Fruit fly (Drosophila melanogaster) whole organism, embryonic: ENCODE data around the gene HIP-R.

Experiments used
- CG11398 ChIP-seq: fragments of 200-800 bp; sonication (Bioruptor generic); optimal IDR thresholded peaks from 2 replicates; lab custom pipeline; 2016; ENCODE audit warnings: missing biosample characterization, missing genetic modification characterization
- CG11560 ChIP-seq: fragments of 200-800 bp; sonication (Bioruptor generic); IDR thresholded peaks from 3 replicates; pipeline ENCODE4 v1.3.6; 2022; ENCODE audit warnings: missing biosample characterization, missing genetic modification characterization
- CG12769 ChIP-seq: fragments of 200-800 bp; sonication (Bioruptor generic); optimal IDR thresholded peaks from 2 replicates; lab custom pipeline; 2019; ENCODE audit warnings: missing biosample characterization, mild to moderate bottlenecking, missing genetic modification characterization, moderate library complexity
- CG13123 ChIP-seq: fragments of 200-800 bp; sonication (Bioruptor generic); optimal IDR thresholded peaks from 2 replicates; lab custom pipeline; 2016; ENCODE audit warnings: missing biosample characterization, missing genetic modification characterization
- CG13894 ChIP-seq: fragments of 200-800 bp; sonication (Bioruptor generic); optimal IDR thresholded peaks from 3 replicates; lab custom pipeline; 2018; ENCODE audit warnings: missing biosample characterization, mild to moderate bottlenecking, missing genetic modification characterization, moderate library complexity
- CG14965 ChIP-seq: fragments of 200-800 bp; sonication (Bioruptor generic); optimal IDR thresholded peaks from 2 replicates; lab custom pipeline; 2016; ENCODE audit warnings: missing biosample characterization, missing genetic modification characterization, borderline replicate concordance
- CG15073 ChIP-seq: fragments of 200-800 bp; sonication (Bioruptor generic); optimal IDR thresholded peaks from 2 replicates; lab custom pipeline; 2016; ENCODE audit warnings: missing biosample characterization, missing genetic modification characterization
- CG15479 ChIP-seq: fragments of 200-800 bp; sonication (Bioruptor generic); optimal IDR thresholded peaks from 3 replicates; lab custom pipeline; 2019; ENCODE audit warnings: missing biosample characterization, mild to moderate bottlenecking, missing genetic modification characterization, moderate library complexity
- CG15601 ChIP-seq: fragments of 200-800 bp; sonication (Bioruptor generic); optimal IDR thresholded peaks from 3 replicates; lab custom pipeline; 2019; ENCODE audit warnings: missing biosample characterization, mild to moderate bottlenecking, missing genetic modification characterization, moderate library complexity
- CG17802 ChIP-seq: fragments of 200-800 bp; sonication (Bioruptor generic); optimal IDR thresholded peaks from 2 replicates; lab custom pipeline; 2018; ENCODE audit warnings: missing biosample characterization, mild to moderate bottlenecking, missing genetic modification characterization, moderate library complexity
- CG18764 ChIP-seq: fragments of 200-800 bp; sonication (Bioruptor generic); optimal IDR thresholded peaks from 3 replicates; lab custom pipeline; 2016; ENCODE audit warnings: missing biosample characterization, missing genetic modification characterization
- CG2712 ChIP-seq: fragments of 200-800 bp; optimal IDR thresholded peaks from 3 replicates; lab custom pipeline; 2019; ENCODE audit warnings: missing biosample characterization, mild to moderate bottlenecking, missing genetic modification characterization, moderate library complexity
- CG2889 ChIP-seq: fragments of 200-800 bp; sonication (Bioruptor generic); IDR thresholded peaks from 3 replicates; pipeline ENCODE4 v1.3.6; 2022; ENCODE audit warnings: missing biosample characterization, missing genetic modification characterization
- CG30403 ChIP-seq: fragments of 200-800 bp; sonication (Bioruptor generic); optimal IDR thresholded peaks from 3 replicates; lab custom pipeline; 2016; ENCODE audit warnings: missing biosample characterization, missing genetic modification characterization
- CG3065 ChIP-seq: fragments of 200-800 bp; sonication (Bioruptor generic); optimal IDR thresholded peaks from 2 replicates; lab custom pipeline; 2016; ENCODE audit warnings: missing biosample characterization, missing genetic modification characterization
- CG32772 ChIP-seq: fragments of 200-800 bp; sonication (Bioruptor generic); IDR thresholded peaks from 2 replicates; pipeline ENCODE4 v1.3.6; 2022; ENCODE audit warnings: missing biosample characterization, missing genetic modification characterization
- CG33557 ChIP-seq: fragments of 200-800 bp; sonication (Bioruptor generic); optimal IDR thresholded peaks from 2 replicates; lab custom pipeline; 2019; ENCODE audit warnings: missing biosample characterization, mild to moderate bottlenecking, missing genetic modification characterization, moderate library complexity
- CG7928 ChIP-seq: fragments of 200-800 bp; sonication (Bioruptor generic); optimal IDR thresholded peaks from 2 replicates; lab custom pipeline; 2017; ENCODE audit warnings: missing biosample characterization, mild to moderate bottlenecking, missing genetic modification characterization
- CG9817 ChIP-seq: fragments of 200-800 bp; sonication (Bioruptor generic); optimal IDR thresholded peaks from 2 replicates; lab custom pipeline; 2018; ENCODE audit warnings: missing biosample characterization, mild to moderate bottlenecking, missing genetic modification characterization, moderate library complexity
- Chrac-16 ChIP-seq: fragments of 200-800 bp; sonication (Bioruptor generic); optimal IDR thresholded peaks from 3 replicates; lab custom pipeline; 2016; ENCODE audit warnings: missing biosample characterization, missing genetic modification characterization
- CkIIα-i1 ChIP-seq: fragments of 200-800 bp; sonication (Bioruptor generic); IDR thresholded peaks from 2 replicates; pipeline ENCODE4 v1.3.6; 2022; ENCODE audit warnings: missing biosample characterization, missing genetic modification characterization
- D19B ChIP-seq: fragments of 200-800 bp; sonication (Bioruptor generic); optimal IDR thresholded peaks from 2 replicates; lab custom pipeline; 2017; ENCODE audit warnings: missing biosample characterization, mild to moderate bottlenecking, missing genetic modification characterization
- E2f1 ChIP-seq: fragments of 200-800 bp; sonication (Bioruptor generic); IDR thresholded peaks from 2 replicates; pipeline ENCODE4 v1.3.6; 2022; ENCODE audit warnings: missing biosample characterization, missing genetic modification characterization
- Eip74EF ChIP-seq, 2 experiments: fragments of 200-800 bp in 1 of 2; fragments of >200 bp in 1 of 2; sonication (Bioruptor generic) in 1 of 2; optimal IDR thresholded peaks; 2 replicates each; lab custom pipeline; 2017 to 2019; ENCODE audit warnings: missing biosample characterization in 2 of 2, missing genetic modification characterization in 2 of 2, mild to moderate bottlenecking in 1 of 2, moderate library complexity in 1 of 2
- HmgZ ChIP-seq: fragments of 200-800 bp; sonication (Bioruptor generic); optimal IDR thresholded peaks from 2 replicates; lab custom pipeline; 2018; ENCODE audit warnings: missing biosample characterization, mild to moderate bottlenecking, missing genetic modification characterization
- Lim3 ChIP-seq: fragments of 200-800 bp; sonication (Bioruptor generic); IDR thresholded peaks from 2 replicates; pipeline ENCODE4 v1.3.6; 2022; ENCODE audit warnings: missing biosample characterization, missing genetic modification characterization
- Nf-YA ChIP-seq: fragments of 200-800 bp; sonication (Bioruptor generic); IDR thresholded peaks from 2 replicates; pipeline ENCODE4 v1.3.6; 2022; ENCODE audit warnings: missing biosample characterization, missing genetic modification characterization
- Sox102F ChIP-seq: fragments of 200-800 bp; sonication (Bioruptor generic); optimal IDR thresholded peaks from 2 replicates; lab custom pipeline; 2018; ENCODE audit warnings: missing biosample characterization, mild to moderate bottlenecking, missing genetic modification characterization, moderate library complexity
- Tbp ChIP-seq: fragments of >200 bp; optimal IDR thresholded peaks from 2 replicates; lab custom pipeline; 2018; ENCODE audit warnings: missing biosample characterization, missing genetic modification characterization
- bowl ChIP-seq: fragments of 200-800 bp; sonication (Bioruptor generic); IDR thresholded peaks from 2 replicates; pipeline ENCODE4 v1.3.6; 2022; ENCODE audit warnings: missing biosample characterization, missing genetic modification characterization
- chn ChIP-seq: fragments of 200-800 bp; sonication (Bioruptor generic); optimal IDR thresholded peaks from 2 replicates; lab custom pipeline; 2016; ENCODE audit warnings: missing biosample characterization, missing genetic modification characterization
- corto ChIP-seq: fragments of 200-800 bp; sonication (Bioruptor generic); optimal IDR thresholded peaks from 2 replicates; lab custom pipeline; 2016; ENCODE audit warnings: missing biosample characterization, mild to moderate bottlenecking, missing genetic modification characterization, moderate library complexity
- dimm ChIP-seq: fragments of 200-800 bp; sonication (Bioruptor generic); IDR thresholded peaks from 2 replicates; pipeline ENCODE4 v1.3.6; 2022; ENCODE audit warnings: missing biosample characterization, missing genetic modification characterization
- dmrt99B ChIP-seq: fragments of 200-800 bp; sonication (Bioruptor generic); optimal IDR thresholded peaks from 2 replicates; lab custom pipeline; 2018; ENCODE audit warnings: missing biosample characterization, mild to moderate bottlenecking, missing genetic modification characterization, moderate library complexity
- emc ChIP-seq: fragments of 200-800 bp; sonication (Bioruptor generic); optimal IDR thresholded peaks from 2 replicates; lab custom pipeline; 2016; ENCODE audit warnings: missing biosample characterization, missing genetic modification characterization
- ems ChIP-seq: fragments of 200-800 bp; sonication (Bioruptor generic); optimal IDR thresholded peaks from 3 replicates; lab custom pipeline; 2016; ENCODE audit warnings: missing biosample characterization, missing genetic modification characterization
- gem ChIP-seq: fragments of 200-800 bp; sonication (Bioruptor generic); optimal IDR thresholded peaks from 2 replicates; lab custom pipeline; 2019; ENCODE audit warnings: missing biosample characterization, mild to moderate bottlenecking, missing genetic modification characterization, moderate library complexity
- grau ChIP-seq: fragments of 200-800 bp; optimal IDR thresholded peaks from 3 replicates; lab custom pipeline; 2019; ENCODE audit warnings: missing biosample characterization, mild to moderate bottlenecking, missing genetic modification characterization, moderate library complexity
- ham ChIP-seq: fragments of 200-800 bp; sonication (Bioruptor generic); IDR thresholded peaks from 2 replicates; pipeline ENCODE4 v1.3.6; 2022; ENCODE audit warnings: missing biosample characterization, missing genetic modification characterization
- maf-S ChIP-seq: fragments of 200-800 bp; sonication (Bioruptor generic); optimal IDR thresholded peaks from 2 replicates; lab custom pipeline; 2016; ENCODE audit warnings: missing biosample characterization, missing genetic modification characterization
- nau ChIP-seq: fragments of 200-800 bp; sonication (Bioruptor generic); optimal IDR thresholded peaks from 3 replicates; lab custom pipeline; 2017; ENCODE audit warnings: missing biosample characterization, mild to moderate bottlenecking, missing genetic modification characterization, missing genetic modification reagents
- nerfin-2 ChIP-seq: fragments of 200-800 bp; sonication (Bioruptor generic); IDR thresholded peaks from 2 replicates; pipeline ENCODE4 v1.3.6; 2022; ENCODE audit warnings: missing biosample characterization, missing genetic modification characterization; ENCODE audit not compliant: partially characterized antibody
- onecut ChIP-seq: fragments of 200-800 bp; sonication (Bioruptor generic); IDR thresholded peaks from 2 replicates; pipeline ENCODE4 v1.3.6; 2022; ENCODE audit warnings: missing biosample characterization, missing genetic modification characterization
- phol ChIP-seq: fragments of 200-800 bp; sonication (Bioruptor generic); optimal IDR thresholded peaks from 3 replicates; lab custom pipeline; 2018; ENCODE audit warnings: missing biosample characterization, mild to moderate bottlenecking, missing genetic modification characterization, moderate library complexity
- run ChIP-seq: fragments of 200-800 bp; sonication (Bioruptor generic); optimal IDR thresholded peaks from 3 replicates; lab custom pipeline; 2018; ENCODE audit warnings: missing biosample characterization, mild to moderate bottlenecking, missing genetic modification characterization
- scrt ChIP-seq: fragments of 200-800 bp; sonication (Bioruptor generic); optimal IDR thresholded peaks from 2 replicates; lab custom pipeline; 2018; ENCODE audit warnings: missing biosample characterization, mild to moderate bottlenecking, missing genetic modification characterization, moderate library complexity
- slou ChIP-seq: fragments of 200-800 bp; sonication (Bioruptor generic); optimal IDR thresholded peaks from 3 replicates; lab custom pipeline; 2016; ENCODE audit warnings: missing biosample characterization, missing genetic modification characterization
- sob ChIP-seq: fragments of 200-800 bp; sonication (Bioruptor generic); IDR thresholded peaks from 2 replicates; pipeline ENCODE4 v1.3.6; 2022; ENCODE audit warnings: missing biosample characterization, missing genetic modification characterization
- usp ChIP-seq: fragments of >200 bp; optimal IDR thresholded peaks from 2 replicates; lab custom pipeline; 2017; ENCODE audit warnings: missing biosample characterization, missing genetic modification characterization
- zen ChIP-seq: fragments of 200-800 bp; sonication (Bioruptor generic); optimal IDR thresholded peaks from 3 replicates; lab custom pipeline; 2018; ENCODE audit warnings: missing biosample characterization, mild to moderate bottlenecking, missing genetic modification characterization, moderate library complexity
- zfh1 ChIP-seq: fragments of 200-800 bp; sonication (Bioruptor generic); IDR thresholded peaks from 3 replicates; pipeline ENCODE4 v1.3.6; 2022; ENCODE audit warnings: missing biosample characterization, missing genetic modification characterization

HIP-R gene

dm6 chrX:3838648-3839047 is 48.9 kb downstream of the HIP-R start (continued):
- TF ChIP-seq emc (peak; percentile 45), dmrt99B (tag; lab: Kevin White, UChicago) (peak; percentile 85), CG15073 (GFP tag; lab: Kevin White, UChicago) (no peak), Eip74EF (GFP tag; optimal IDR thresholded peaks at IDR 0.05; lab: Kevin White, UChicago) (peak in 1 of 2 experiments; percentile 72), run (tag; lab: Kevin White, UChicago) (peak; percentile 62), Lim3 (GFP tag; lab: Robert Waterston, UW) (peak; percentile 34; the same call in 1 of the 2 replicates), E2f1 (GFP tag; lab: Robert Waterston, UW) (peak; percentile 75), CG13123 (peak; percentile 48), CG2712 (tag; lab: Kevin White, UChicago) (peak; percentile 80), D19B (GFP tag; lab: Kevin White, UChicago) (peak; percentile 45), Tbp (GFP tag; lab: Kevin White, UChicago) (no peak), CG32772 (GFP tag; lab: Robert Waterston, UW) (peak; percentile 74), Chrac-16 (GFP tag; lab: Kevin White, UChicago) (peak; percentile 77), CG2889 (GFP tag; lab: Robert Waterston, UW) (0 out of 3 replicates have a peak, but pooled peaks have one; percentile 19), CG12769 (tag; lab: Kevin White, UChicago) (peak; percentile 89), phol (tag; lab: Kevin White, UChicago) (peak; percentile 79), zfh1 (GFP tag; lab: Robert Waterston, UW) (peak; percentile 79), scrt (GFP tag; lab: Kevin White, UChicago) (peak; percentile 72), dimm (GFP tag; lab: Robert Waterston, UW) (no peak), onecut (peak; percentile 78), usp (no peak), maf-S (GFP tag; lab: Kevin White, UChicago) (peak; percentile 74), CG14965 (GFP tag; lab: Kevin White, UChicago) (peak; percentile 26), CG7928 (GFP tag; lab: Kevin White, UChicago) (no peak), CG30403 (GFP tag; lab: Kevin White, UChicago) (peak; percentile 79), ham (GFP tag; lab: Robert Waterston, UW) (no peak), CG11560 (tag; lab: Robert Waterston, UW) (no peak), gem (tag; lab: Kevin White, UChicago) (peak; percentile 89), grau (tag; lab: Kevin White, UChicago) (peak; percentile 77), zen (peak; percentile 65), Nf-YA (0 out of 2 replicates have a peak, but pooled peaks have one; percentile 40), HmgZ (tag; lab: Kevin White, UChicago) (peak; percentile 78), bowl (peak; percentile 70), CG3065 (GFP tag; lab: Kevin White, UChicago) (no peak), nerfin-2 (GFP tag; lab: Robert Waterston, UW) (no peak), slou (GFP tag; lab: Kevin White, UChicago) (peak; percentile 36), CG33557 (peak; percentile 49), CG9817 (tag; lab: Kevin White, UChicago) (peak; percentile 80), Sox102F (GFP tag; lab: Kevin White, UChicago) (peak; percentile 82), CG15601 (peak; percentile 67), CG18764 (peak; percentile 54), CG13894 (tag; lab: Kevin White, UChicago) (peak; percentile 76), nau (GFP tag; lab: Kevin White, UChicago) (peak; percentile 53), corto (GFP tag; lab: Kevin White, UChicago) (no peak), sob (GFP tag; lab: Robert Waterston, UW) (peak; percentile 76), CG17802 (peak; percentile 48), CG15479 (GFP tag; lab: Kevin White, UChicago) (no peak), ems (GFP tag; lab: Kevin White, UChicago) (peak; percentile 65), CkIIα-i1 (GFP tag; lab: Robert Waterston, UW) (no peak), CG11398 (peak; percentile 70), chn (peak; percentile 84)
